Worm (Caenorhabditis elegans) whole organism, L4 larva: Measurements from ENCODE around the gene F22F7.2.

Source experiments
- D1046.2 ChIP-seq: fragments of 200-800 bp; sonication (Bioruptor generic); IDR thresholded peaks from 2 replicates; pipeline ENCODE4 v1.3.6; 2022; ENCODE audit warnings: missing genetic modification characterization, missing compliant biosample characterization
- F37D6.2 ChIP-seq: sonication (generic microtip); optimal IDR thresholded peaks from 2 replicates; lab custom pipeline; 2016; ENCODE audit warnings: mild to moderate bottlenecking, missing genetic modification characterization, missing compliant biosample characterization
- T26A8.4 ChIP-seq: fragments of 200-800 bp; sonication (Bioruptor generic); IDR thresholded peaks from 2 replicates; pipeline ENCODE4 v1.3.6; 2022; ENCODE audit warnings: missing genetic modification characterization, missing compliant biosample characterization
- Y48G9A.11 ChIP-seq: fragments of 200-800 bp; sonication (Bioruptor generic); IDR thresholded peaks from 2 replicates; pipeline ENCODE4 v1.3.6; 2022; ENCODE audit warnings: missing genetic modification reagents, missing genetic modification characterization, missing compliant biosample characterization
- ZK337.2 ChIP-seq: fragments of 200-800 bp; sonication (Bioruptor generic); IDR thresholded peaks from 2 replicates; pipeline ENCODE4 v1.3.6; 2022; ENCODE audit warnings: missing genetic modification reagents, missing genetic modification characterization, missing compliant biosample characterization
- aha-1 ChIP-seq: fragments of 150-350 bp; peaks from one replicate; lab custom pipeline; 2014; ENCODE audit warnings: missing biosample characterization, missing genetic modification characterization
- arid-1 ChIP-seq: fragments of 200-800 bp; sonication (Bioruptor generic); conservative IDR thresholded peaks from 2 replicates; pipeline ENCODE4 v1.3.6; 2022; ENCODE audit warnings: missing genetic modification reagents, missing genetic modification characterization, missing compliant biosample characterization
- ceh-32 ChIP-seq: sonication (generic microtip); optimal IDR thresholded peaks from 2 replicates; lab custom pipeline; 2016; ENCODE audit warnings: mild to moderate bottlenecking, missing genetic modification characterization, missing compliant biosample characterization; ENCODE audit not compliant: poor library complexity
- ceh-62 ChIP-seq: sonication (generic microtip); optimal IDR thresholded peaks from 2 replicates; lab custom pipeline; 2017; ENCODE audit warnings: missing biosample characterization, missing genetic modification characterization
- ces-1 ChIP-seq: fragments of 150-350 bp; sonication (generic microtip); optimal IDR thresholded peaks from 4 replicates; lab custom pipeline; 2014; ENCODE audit warnings: missing biosample characterization, missing genetic modification reagents, missing genetic modification characterization
- ctbp-1 ChIP-seq: fragments of 200-800 bp; sonication (Bioruptor generic); IDR thresholded peaks from 2 replicates; pipeline ENCODE4 v1.3.6; 2022; ENCODE audit warnings: missing genetic modification reagents, missing genetic modification characterization, missing compliant biosample characterization
- daf-16 ChIP-seq, 3 experiments: sonication (generic microtip); optimal IDR thresholded peaks; 2 replicates each; lab custom pipeline; 2016 to 2017; ENCODE audit warnings: missing genetic modification characterization in 3 of 3, missing genetic modification reagents in 3 of 3, mild to moderate bottlenecking in 2 of 3, missing compliant biosample characterization in 2 of 3, missing biosample characterization in 1 of 3, moderate library complexity in 1 of 3
- dpl-1 ChIP-seq: fragments of 150-350 bp; optimal IDR thresholded peaks from 2 replicates; lab custom pipeline; 2014; ENCODE audit warnings: missing biosample characterization, missing genetic modification reagents, missing genetic modification characterization
- dve-1 ChIP-seq: sonication (generic microtip); optimal IDR thresholded peaks from 2 replicates; lab custom pipeline; 2017; ENCODE audit warnings: antibody characterized with exemption, mild to moderate bottlenecking, missing genetic modification characterization, missing compliant biosample characterization; ENCODE audit not compliant: insufficient read depth
- egl-43 ChIP-seq: fragments of 200-800 bp; sonication (Bioruptor generic); IDR thresholded peaks from 2 replicates; pipeline ENCODE4 v1.3.6; 2022; ENCODE audit warnings: missing genetic modification reagents, missing genetic modification characterization, missing compliant biosample characterization
- hlh-30 ChIP-seq: sonication (generic microtip); optimal IDR thresholded peaks from 2 replicates; lab custom pipeline; 2017; ENCODE audit warnings: antibody characterized with exemption, mild to moderate bottlenecking, missing genetic modification characterization, missing compliant biosample characterization; ENCODE audit not compliant: insufficient read depth
- lim-7 ChIP-seq: fragments of 200-800 bp; sonication (Bioruptor generic); IDR thresholded peaks from 2 replicates; pipeline ENCODE4 v1.3.6; 2022; ENCODE audit warnings: missing genetic modification characterization, missing compliant biosample characterization
- lin-1 ChIP-seq: fragments of 200-800 bp; sonication (Bioruptor generic); IDR thresholded peaks from 2 replicates; pipeline ENCODE4 v1.3.6; 2022; ENCODE audit warnings: missing genetic modification reagents, missing genetic modification characterization, missing compliant biosample characterization
- lin-15B ChIP-seq: fragments of 150-350 bp; sonication (generic microtip); optimal IDR thresholded peaks from 3 replicates; lab custom pipeline; 2014; ENCODE audit warnings: missing biosample characterization, missing genetic modification characterization
- lir-3 ChIP-seq: sonication (generic microtip); optimal IDR thresholded peaks from 2 replicates; lab custom pipeline; 2016; ENCODE audit warnings: mild to moderate bottlenecking, missing genetic modification characterization, missing compliant biosample characterization
- lsy-2 ChIP-seq, 2 experiments: fragments of 150-350 bp in 1 of 2; sonication (generic microtip) in 1 of 2; optimal IDR thresholded peaks; 2 replicates each; lab custom pipeline; 2014 to 2017; ENCODE audit warnings: missing biosample characterization in 2 of 2, missing genetic modification characterization in 2 of 2
- mep-1 ChIP-seq: fragments of 150-350 bp; sonication (generic microtip); optimal IDR thresholded peaks from 3 replicates; lab custom pipeline; 2014; ENCODE audit warnings: missing biosample characterization, missing genetic modification characterization
- mes-2 ChIP-seq: sonication (generic microtip); optimal IDR thresholded peaks from 2 replicates; lab custom pipeline; 2016; ENCODE audit warnings: missing genotype, mild to moderate bottlenecking, missing genetic modification characterization, missing compliant biosample characterization; ENCODE audit not compliant: poor library complexity, severe bottlenecking
- mxl-2 ChIP-seq: fragments of 200-800 bp; sonication (Bioruptor generic); conservative IDR thresholded peaks from 2 replicates; pipeline ENCODE4 v1.3.6; 2022; ENCODE audit warnings: missing genetic modification reagents, missing genetic modification characterization, missing compliant biosample characterization
- mxl-3 ChIP-seq: fragments of 200-800 bp; sonication (Bioruptor generic); optimal IDR thresholded peaks from 2 replicates; lab custom pipeline; 2018; ENCODE audit warnings: mild to moderate bottlenecking, missing genetic modification characterization, missing compliant biosample characterization
- nhr-111 ChIP-seq: fragments of 200-800 bp; sonication (Bioruptor generic); optimal IDR thresholded peaks from 2 replicates; lab custom pipeline; 2018; ENCODE audit warnings: mild to moderate bottlenecking, missing genetic modification characterization, missing compliant biosample characterization
- nhr-25 ChIP-seq: sonication (generic microtip); optimal IDR thresholded peaks from 2 replicates; lab custom pipeline; 2017; ENCODE audit warnings: missing genetic modification characterization, mild to moderate bottlenecking, missing compliant biosample characterization, antibody characterized with exemption, moderate library complexity, borderline replicate concordance; ENCODE audit not compliant: insufficient read depth
- nhr-42 ChIP-seq: fragments of 200-800 bp; sonication (Bioruptor generic); IDR thresholded peaks from 2 replicates; pipeline ENCODE4 v1.3.6; 2022; ENCODE audit warnings: missing genetic modification characterization, missing compliant biosample characterization
- nhr-48 ChIP-seq: sonication (generic microtip); optimal IDR thresholded peaks from 2 replicates; lab custom pipeline; 2016; ENCODE audit warnings: mild to moderate bottlenecking, missing genetic modification characterization, missing compliant biosample characterization
- nhr-76 ChIP-seq: fragments of 150-350 bp; optimal IDR thresholded peaks from 2 replicates; lab custom pipeline; 2014; ENCODE audit warnings: missing biosample characterization, missing genetic modification characterization
- nhr-77 ChIP-seq: fragments of 150-350 bp; optimal IDR thresholded peaks from 2 replicates; lab custom pipeline; 2014; ENCODE audit warnings: missing biosample characterization, missing genetic modification characterization
- rbr-2 ChIP-seq: sonication (generic microtip); optimal IDR thresholded peaks from 2 replicates; lab custom pipeline; 2016; ENCODE audit warnings: missing genotype, missing genetic modification characterization, missing compliant biosample characterization
- tag-97 ChIP-seq: fragments of 200-800 bp; sonication (Bioruptor generic); IDR thresholded peaks from 2 replicates; pipeline ENCODE4 v1.3.6; 2022; ENCODE audit warnings: missing genetic modification characterization, missing compliant biosample characterization
- unc-130 ChIP-seq: sonication (generic microtip); optimal IDR thresholded peaks from 2 replicates; lab custom pipeline; 2016; ENCODE audit warnings: missing genetic modification reagents, missing genetic modification characterization, missing compliant biosample characterization
- unc-62 ChIP-seq, 3 experiments: fragments of 150-350 bp in 1 of 3; sonication (generic microtip); optimal IDR thresholded peaks in 2 of 3; peaks in 1 of 3; 1 replicate in 1 of 3; 2 replicates in 2 of 3; lab custom pipeline; 2014 to 2017; ENCODE audit warnings: missing biosample characterization in 3 of 3, missing genetic modification characterization in 3 of 3, missing genetic modification reagents in 3 of 3, missing genotype in 1 of 3
- zfp-3 ChIP-seq: fragments of 200-800 bp; sonication (Bioruptor generic); conservative IDR thresholded peaks from 2 replicates; pipeline ENCODE4 v1.3.6; 2022; ENCODE audit warnings: missing genetic modification reagents, missing genetic modification characterization, missing compliant biosample characterization
- zip-11 ChIP-seq: fragments of 200-800 bp; sonication (Bioruptor generic); IDR thresholded peaks from 2 replicates; pipeline ENCODE4 v1.3.6; 2022; ENCODE audit warnings: missing genetic modification characterization, missing compliant biosample characterization

The F22F7.2 gene

DNA sequence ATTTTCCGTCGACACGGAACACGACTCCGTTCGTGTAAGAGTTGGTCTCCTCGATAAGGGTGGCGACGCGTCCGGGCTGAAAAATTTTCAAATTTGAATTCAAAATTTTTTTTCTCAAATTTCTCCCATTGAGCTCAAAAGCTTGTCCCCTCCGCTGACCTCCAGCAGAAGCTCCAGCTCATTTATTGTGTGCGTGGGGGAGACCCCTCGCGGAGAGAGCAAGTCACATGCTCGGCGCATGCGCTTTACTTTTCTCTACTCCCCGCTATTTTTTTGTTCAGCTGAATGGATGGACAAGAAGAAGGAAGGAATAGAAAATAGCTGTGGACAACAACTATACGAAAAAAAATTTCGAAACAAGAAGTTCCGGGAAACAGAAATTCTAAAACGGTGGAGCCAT, 10.9 kb downstream of the F22F7.2 start (continued):
- no peak for TF ChIP-seq nhr-25
- no peak for TF ChIP-seq T26A8.4 (GFP tag; lab: Robert Waterston, UW)
- peak; percentile 11 for TF ChIP-seq mxl-3 (GFP tag; lab: Kevin White, UChicago)
- no peak for TF ChIP-seq D1046.2 (GFP tag; lab: Robert Waterston, UW)
- TF ChIP-seq dpl-1 (GFP tag; lab: Kevin White, UChicago), result peak; percentile 28
- TF ChIP-seq nhr-111 (GFP tag; lab: Kevin White, UChicago), result no peak
- peak; percentile 63 for TF ChIP-seq F37D6.2 (tag; lab: Kevin White, UChicago)
- TF ChIP-seq mxl-2 (GFP tag; lab: Robert Waterston, UW), result peak; percentile 97
- TF ChIP-seq nhr-42 (GFP tag; lab: Robert Waterston, UW), result no peak
- TF ChIP-seq mes-2 (tag; lab: Kevin White, UChicago), result peak; percentile 52
- TF ChIP-seq ces-1, result peak; percentile 2
- peak; percentile 1 for TF ChIP-seq nhr-77 (tag; lab: Kevin White, UChicago)
- 0 out of 2 replicates have a peak, but pooled peaks have one; percentile 49 for TF ChIP-seq egl-43 (GFP tag; lab: Robert Waterston, UW)
- no peak for TF ChIP-seq lir-3
- peak; percentile 81 for TF ChIP-seq rbr-2 (tag; lab: Kevin White, UChicago)
- peak in 1 of 2 experiments; percentile 6 for TF ChIP-seq daf-16 (GFP tag; optimal IDR thresholded peaks at IDR 0.05; lab: Kevin White, UChicago)
- TF ChIP-seq daf-16 (tag; optimal IDR thresholded peaks at IDR 0.05; lab: Kevin White, UChicago), result peak; percentile 24
- TF ChIP-seq arid-1 (GFP tag; lab: Robert Waterston, UW), result 0 out of 2 replicates have a peak, but pooled peaks have one; percentile 37
- TF ChIP-seq nhr-76 (tag; lab: Kevin White, UChicago), result no peak
- TF ChIP-seq nhr-48 (tag; lab: Kevin White, UChicago), result peak; percentile 8
- no peak for TF ChIP-seq ZK337.2 (GFP tag; lab: Robert Waterston, UW)
- TF ChIP-seq ctbp-1 (GFP tag; lab: Robert Waterston, UW), result peak; percentile 74; the same call in 1 of the 2 replicates
- TF ChIP-seq ceh-32 (tag; lab: Kevin White, UChicago), result no peak
- TF ChIP-seq lin-1, result no peak
- peak; percentile 23 for TF ChIP-seq dve-1 (tag; lab: Kevin White, UChicago)

DNA sequence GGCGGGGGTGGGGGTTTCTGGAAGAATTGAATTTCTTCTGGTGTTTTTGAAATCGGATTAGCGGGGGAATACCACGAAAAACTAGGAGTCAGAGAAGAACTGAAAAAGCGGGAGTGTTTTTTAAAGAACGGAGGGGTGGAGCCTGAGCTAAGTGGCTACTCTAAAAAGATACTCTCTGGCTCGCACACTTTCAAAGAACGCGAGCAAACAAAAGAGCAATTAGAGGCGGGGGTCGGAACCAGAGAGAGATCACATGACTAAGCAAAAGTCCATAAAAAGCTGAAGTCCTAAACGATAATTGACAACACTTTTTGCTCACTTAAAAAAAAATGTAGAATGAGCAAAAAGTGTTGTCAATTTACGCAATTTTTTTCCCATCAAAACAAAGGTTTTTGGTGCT, 11.8 kb downstream of the F22F7.2 start:
- TF ChIP-seq unc-62 (GFP tag; optimal IDR thresholded peaks at IDR 0.05 in 1 of 2; lab: Kevin White, UChicago) (peak in 1 of 2 experiments; percentile 14), unc-62 (tag; optimal IDR thresholded peaks at IDR 0.05; lab: Kevin White, UChicago) (no peak), lsy-2 (tag; optimal IDR thresholded peaks at IDR 0.05; lab: Kevin White, UChicago) (peak in 1 of 2 experiments; percentile 26), Y48G9A.11 (GFP tag; lab: Robert Waterston, UW) (0 out of 2 replicates have a peak, but pooled peaks have one; percentile 39), zip-11 (no peak), ceh-62 (tag; lab: Kevin White, UChicago) (no peak), lim-7 (0 out of 2 replicates have a peak, but pooled peaks have one; percentile 47), lin-15B (tag; lab: Kevin White, UChicago) (no peak), hlh-30 (peak; percentile 62), aha-1 (tag; lab: Kevin White, UChicago) (peak; percentile 78), egl-43 (GFP tag; lab: Robert Waterston, UW) (peak; percentile 20; the same call in 1 of the 2 replicates), zfp-3 (GFP tag; lab: Robert Waterston, UW) (no peak), nhr-48 (tag; lab: Kevin White, UChicago) (no peak), unc-130 (GFP tag; lab: Kevin White, UChicago) (no peak), ces-1 (no peak), mep-1 (tag; lab: Kevin White, UChicago) (peak; percentile 7), rbr-2 (tag; lab: Kevin White, UChicago) (no peak), tag-97 (GFP tag; lab: Robert Waterston, UW) (no peak)
